Worm (Caenorhabditis elegans) whole organism, early embryonic: ENCODE data around the gene tlk-1.
"Not testable (repeated sequence)": the region's sequence is repeated elsewhere in the genome, so short reads cannot be mapped to it uniquely, and the experiment has no call there.

ENCODE experiments used
- B0310.2 ChIP-seq: sonication (generic microtip); optimal IDR thresholded peaks from 2 replicates; lab custom pipeline; 2016; ENCODE audit warnings: mild to moderate bottlenecking, missing genetic modification characterization, missing compliant biosample characterization
- F13C5.2 ChIP-seq: sonication (generic microtip); optimal IDR thresholded peaks from 2 replicates; lab custom pipeline; 2017; ENCODE audit warnings: mild to moderate bottlenecking, missing genetic modification characterization, inconsistent platforms, missing compliant biosample characterization
- aly-1 ChIP-seq: sonication (generic microtip); optimal IDR thresholded peaks from 2 replicates; lab custom pipeline; 2016; ENCODE audit warnings: missing genetic modification characterization, missing compliant biosample characterization
- ama-1 ChIP-seq: fragments of 150-350 bp; optimal IDR thresholded peaks from 2 replicates; lab custom pipeline; 2014
- ceh-13 ChIP-seq: fragments of 200-800 bp; sonication (Bioruptor generic); optimal IDR thresholded peaks from 2 replicates; lab custom pipeline; 2018; ENCODE audit warnings: mild to moderate bottlenecking, missing genetic modification characterization, missing compliant biosample characterization
- ceh-36 ChIP-seq: sonication (generic microtip); optimal IDR thresholded peaks from 2 replicates; lab custom pipeline; 2016; ENCODE audit warnings: missing genetic modification characterization, inconsistent platforms, missing compliant biosample characterization
- ets-7 ChIP-seq: sonication (generic microtip); optimal IDR thresholded peaks from 2 replicates; lab custom pipeline; 2016; ENCODE audit warnings: missing genotype, missing genetic modification characterization, missing compliant biosample characterization
- flt-1 ChIP-seq: fragments of 200-800 bp; sonication (Bioruptor generic); IDR thresholded peaks from 2 replicates; pipeline ENCODE4 v1.3.6; 2022; ENCODE audit warnings: missing genetic modification characterization, missing compliant biosample characterization
- hmbx-1 ChIP-seq: sonication (generic microtip); optimal IDR thresholded peaks from 2 replicates; lab custom pipeline; 2016; ENCODE audit warnings: mild to moderate bottlenecking, missing genetic modification characterization, missing compliant biosample characterization
- hmg-4 ChIP-seq: fragments of 200-800 bp; sonication (Bioruptor generic); optimal IDR thresholded peaks from 2 replicates; lab custom pipeline; 2018; ENCODE audit warnings: mild to moderate bottlenecking, missing genetic modification characterization, missing compliant biosample characterization
- hnd-1 ChIP-seq: sonication (generic microtip); optimal IDR thresholded peaks from 2 replicates; lab custom pipeline; 2016; ENCODE audit warnings: missing genetic modification characterization, missing compliant biosample characterization
- pes-1 ChIP-seq: fragments of 200-800 bp; sonication (Bioruptor generic); IDR thresholded peaks from 2 replicates; pipeline ENCODE4 v1.3.6; 2022; ENCODE audit warnings: missing genetic modification reagents, missing genetic modification characterization, missing compliant biosample characterization
- scrt-1 ChIP-seq: fragments of 200-800 bp; sonication (Bioruptor generic); IDR thresholded peaks from 2 replicates; pipeline ENCODE4 v1.3.6; 2022; ENCODE audit warnings: missing genetic modification characterization, missing compliant biosample characterization
- sea-1 ChIP-seq: fragments of 200-800 bp; sonication (Bioruptor generic); conservative IDR thresholded peaks from 2 replicates; pipeline ENCODE4 v1.3.6; 2022; ENCODE audit warnings: missing genetic modification characterization, missing compliant biosample characterization
- tbx-11 ChIP-seq: fragments of 200-800 bp; sonication (Bioruptor generic); IDR thresholded peaks from 2 replicates; pipeline ENCODE4 v1.3.6; 2022; ENCODE audit warnings: missing genetic modification characterization, missing compliant biosample characterization
- tbx-37 ChIP-seq: fragments of 200-800 bp; sonication (Bioruptor generic); conservative IDR thresholded peaks from 2 replicates; pipeline ENCODE4 v1.3.6; 2022; ENCODE audit warnings: missing genetic modification reagents, missing genetic modification characterization, missing compliant biosample characterization
- tra-4 ChIP-seq: sonication (generic microtip); optimal IDR thresholded peaks from 2 replicates; lab custom pipeline; 2017; ENCODE audit warnings: missing genetic modification characterization, missing compliant biosample characterization

tlk-1 gene

ce11 chrIII:9665490-9666179 is 34.0 kb upstream of the tlk-1 start:
- TF ChIP-seq hmg-4 (GFP tag; lab: Kevin White, UChicago) (no peak), ama-1 (no peak), scrt-1 (GFP tag; lab: Robert Waterston, UW) (no peak), ets-7 (tag; lab: Kevin White, UChicago) (no peak), sea-1 (GFP tag; lab: Robert Waterston, UW) (no peak), hnd-1 (tag; lab: Kevin White, UChicago) (no peak)

ce11 chrIII:9666239-9666638 is 33.4 kb upstream of the tlk-1 start:
- TF ChIP-seq aly-1 (no peak), scrt-1 (GFP tag; lab: Robert Waterston, UW) (no peak), flt-1 (no peak), sea-1 (GFP tag; lab: Robert Waterston, UW) (no peak)

- TF ChIP-seq ets-7 (tag; lab: Kevin White, UChicago): no peak
- no peak for TF ChIP-seq ama-1
- TF ChIP-seq F13C5.2 (tag; lab: Kevin White, UChicago): no peak
- TF ChIP-seq scrt-1 (GFP tag; lab: Robert Waterston, UW): no peak
- no peak for TF ChIP-seq sea-1 (GFP tag; lab: Robert Waterston, UW)
- TF ChIP-seq ceh-13 (GFP tag; lab: Kevin White, UChicago): no peak
- no peak for TF ChIP-seq tbx-37 (GFP tag; lab: Robert Waterston, UW)
- no peak for TF ChIP-seq aly-1
- no peak for TF ChIP-seq tra-4 (tag; lab: Kevin White, UChicago)
- TF ChIP-seq ceh-36: no peak
- TF ChIP-seq pes-1 (GFP tag; lab: Robert Waterston, UW): no peak
- TF ChIP-seq B0310.2: no peak
- TF ChIP-seq hmg-4 (GFP tag; lab: Kevin White, UChicago): no peak
- TF ChIP-seq flt-1: no peak
- TF ChIP-seq hnd-1 (tag; lab: Kevin White, UChicago): no peak
- no peak for TF ChIP-seq hmbx-1 (tag; lab: Kevin White, UChicago)
- no peak for TF ChIP-seq tbx-11
Measured at ce11 chrIII:9666668-9667067, 33.0 kb upstream of the tlk-1 start.

ce11 chrIII:9667591-9668265 is 31.9 kb upstream of the tlk-1 start, which contains the start of gene C07A9.9:
Gene C07A9.9, minus strand, starts transcription at chrIII:9667641.
- TF ChIP-seq tbx-37 (GFP tag; lab: Robert Waterston, UW): peak; percentile 31; the same call in 1 of the 2 replicates
- TF ChIP-seq pes-1 (GFP tag; lab: Robert Waterston, UW): peak; percentile 35; the same call in 1 of the 2 replicates
- TF ChIP-seq F13C5.2 (tag; lab: Kevin White, UChicago): peak; percentile 67
- TF ChIP-seq B0310.2: no peak
- TF ChIP-seq tbx-11: no peak
- no peak for TF ChIP-seq aly-1
- TF ChIP-seq hmbx-1 (tag; lab: Kevin White, UChicago): no peak
- peak; percentile 19; the same call in 1 of the 2 replicates for TF ChIP-seq flt-1
- no peak for TF ChIP-seq scrt-1 (GFP tag; lab: Robert Waterston, UW)
- TF ChIP-seq hmg-4 (GFP tag; lab: Kevin White, UChicago): peak; percentile 86
- no peak for TF ChIP-seq sea-1 (GFP tag; lab: Robert Waterston, UW)
- TF ChIP-seq ceh-13 (GFP tag; lab: Kevin White, UChicago): no peak
- no peak for TF ChIP-seq ets-7 (tag; lab: Kevin White, UChicago)
- no peak for TF ChIP-seq tra-4 (tag; lab: Kevin White, UChicago)
- TF ChIP-seq ama-1: no peak
- no peak for TF ChIP-seq ceh-36
- TF ChIP-seq hnd-1 (tag; lab: Kevin White, UChicago): no peak

ce11 chrIII:9669546-9669945 is 30.1 kb upstream of the tlk-1 start:
- no peak for TF ChIP-seq B0310.2
- TF ChIP-seq aly-1: no peak
- TF ChIP-seq F13C5.2 (tag; lab: Kevin White, UChicago): no peak
- TF ChIP-seq hnd-1 (tag; lab: Kevin White, UChicago): no peak

ce11 chrIII:9678819-9679218 is 20.9 kb upstream of the tlk-1 start, which contains the start of gene ugt-60:
Gene ugt-60, minus strand, starts transcription at chrIII:9679051.
- no peak for TF ChIP-seq pes-1 (GFP tag; lab: Robert Waterston, UW)
- no peak for TF ChIP-seq tbx-37 (GFP tag; lab: Robert Waterston, UW)
- TF ChIP-seq ets-7 (tag; lab: Kevin White, UChicago): no peak
- no peak for TF ChIP-seq scrt-1 (GFP tag; lab: Robert Waterston, UW)
- no peak for TF ChIP-seq hmbx-1 (tag; lab: Kevin White, UChicago)
- no peak for TF ChIP-seq hnd-1 (tag; lab: Kevin White, UChicago)
- no peak for TF ChIP-seq ceh-36
- no peak for TF ChIP-seq tra-4 (tag; lab: Kevin White, UChicago)
- TF ChIP-seq aly-1: no peak
- no peak for TF ChIP-seq tbx-11
- TF ChIP-seq B0310.2: no peak
- no peak for TF ChIP-seq hmg-4 (GFP tag; lab: Kevin White, UChicago)
- TF ChIP-seq ama-1: no peak
- no peak for TF ChIP-seq F13C5.2 (tag; lab: Kevin White, UChicago)
- no peak for TF ChIP-seq flt-1
- TF ChIP-seq sea-1 (GFP tag; lab: Robert Waterston, UW): no peak
- no peak for TF ChIP-seq ceh-13 (GFP tag; lab: Kevin White, UChicago)

ce11 chrIII:9681206-9681605 is 18.5 kb upstream of the tlk-1 start, which contains the start of gene C07A9.13:
Gene C07A9.13, minus strand, starts transcription at chrIII:9681306.
- not testable (repeated sequence) for TF ChIP-seq F13C5.2 (tag; lab: Kevin White, UChicago); tbx-37 (GFP tag; lab: Robert Waterston, UW); aly-1
